Fruit fly (Drosophila melanogaster) whole organism, embryonic: ENCODE data around the gene Pebp1.

Source experiments
- Abd-B ChIP-seq: fragments of 200-800 bp; sonication (Bioruptor generic); optimal IDR thresholded peaks from 2 replicates; lab custom pipeline; 2018; ENCODE audit warnings: missing biosample characterization, mild to moderate bottlenecking, missing genetic modification characterization, moderate library complexity
- Aef1 ChIP-seq: fragments of 200-800 bp; sonication (Bioruptor generic); IDR thresholded peaks from 3 replicates; pipeline ENCODE4 v1.3.6; 2022; ENCODE audit warnings: missing biosample characterization, missing genetic modification characterization
- Antp ChIP-seq: fragments of 200-800 bp; sonication (Bioruptor generic); optimal IDR thresholded peaks from 3 replicates; lab custom pipeline; 2016; ENCODE audit warnings: missing biosample characterization, missing genetic modification characterization
- Awh ChIP-seq: fragments of 200-800 bp; sonication (Bioruptor generic); IDR thresholded peaks from 2 replicates; pipeline ENCODE4, ENCODE4 v1.3.6; 2022; ENCODE audit warnings: missing biosample characterization, missing genetic modification characterization
- Bdp1 ChIP-seq: fragments of 200-800 bp; sonication (Bioruptor generic); optimal IDR thresholded peaks from 3 replicates; lab custom pipeline; 2016; ENCODE audit warnings: missing biosample characterization, missing genetic modification characterization
- CG11456 ChIP-seq: fragments of 200-800 bp; sonication (Bioruptor generic); IDR thresholded peaks from 3 replicates; pipeline ENCODE4 v1.3.6; 2022; ENCODE audit warnings: missing biosample characterization, missing genetic modification characterization
- CG12299 ChIP-seq: fragments of 200-800 bp; sonication (Bioruptor generic); optimal IDR thresholded peaks from 2 replicates; lab custom pipeline; 2018; ENCODE audit warnings: missing biosample characterization, mild to moderate bottlenecking, missing genetic modification characterization
- CG12769 ChIP-seq: fragments of 200-800 bp; sonication (Bioruptor generic); optimal IDR thresholded peaks from 2 replicates; lab custom pipeline; 2019; ENCODE audit warnings: missing biosample characterization, mild to moderate bottlenecking, missing genetic modification characterization, moderate library complexity
- CG15269 ChIP-seq: fragments of 200-800 bp; sonication (Bioruptor generic); optimal IDR thresholded peaks from 2 replicates; lab custom pipeline; 2018; ENCODE audit warnings: missing biosample characterization, mild to moderate bottlenecking, missing genetic modification characterization, moderate library complexity
- CG16815 ChIP-seq: fragments of 200-800 bp; sonication (Bioruptor generic); optimal IDR thresholded peaks from 3 replicates; lab custom pipeline; 2017; ENCODE audit warnings: missing biosample characterization, mild to moderate bottlenecking, missing genetic modification characterization
- CG17912 ChIP-seq: fragments of 200-800 bp; sonication (Bioruptor generic); optimal IDR thresholded peaks from 2 replicates; lab custom pipeline; 2018; ENCODE audit warnings: missing biosample characterization, mild to moderate bottlenecking, missing genetic modification characterization
- CG18619 ChIP-seq: fragments of 200-800 bp; sonication (Bioruptor generic); optimal IDR thresholded peaks from 3 replicates; lab custom pipeline; 2017; ENCODE audit warnings: missing biosample characterization, mild to moderate bottlenecking, missing genetic modification characterization
- CG2875 ChIP-seq: fragments of 200-800 bp; sonication (Bioruptor generic); optimal IDR thresholded peaks from 2 replicates; lab custom pipeline; 2017; ENCODE audit warnings: missing biosample characterization, mild to moderate bottlenecking, missing genetic modification characterization, missing genetic modification reagents
- CG30020 ChIP-seq: fragments of 200-800 bp; optimal IDR thresholded peaks from 2 replicates; lab custom pipeline; 2019; ENCODE audit warnings: missing biosample characterization, mild to moderate bottlenecking, missing genetic modification characterization, moderate library complexity
- CG30431 ChIP-seq: fragments of 200-800 bp; sonication (Bioruptor generic); optimal IDR thresholded peaks from 2 replicates; lab custom pipeline; 2017; ENCODE audit warnings: missing biosample characterization, missing genetic modification characterization
- CG32772 ChIP-seq: fragments of 200-800 bp; sonication (Bioruptor generic); IDR thresholded peaks from 2 replicates; pipeline ENCODE4 v1.3.6; 2022; ENCODE audit warnings: missing biosample characterization, missing genetic modification characterization
- CG4328 ChIP-seq: fragments of 200-800 bp; sonication (Bioruptor generic); optimal IDR thresholded peaks from 3 replicates; lab custom pipeline; 2017; ENCODE audit warnings: missing biosample characterization, missing genetic modification reagents, missing genetic modification characterization
- Hr78 ChIP-seq, 2 experiments: fragments of 200-800 bp in 1 of 2; fragments of >200 bp in 1 of 2; sonication (Bioruptor generic) in 1 of 2; optimal IDR thresholded peaks; 2 replicates each; lab custom pipeline; 2017 to 2019; ENCODE audit warnings: missing biosample characterization in 2 of 2, missing genetic modification characterization in 2 of 2, mild to moderate bottlenecking in 1 of 2, moderate library complexity in 1 of 2
- MBD-R2 ChIP-seq: fragments of 200-800 bp; sonication (Bioruptor generic); IDR thresholded peaks from 2 replicates; pipeline ENCODE4 v1.3.6; 2022; ENCODE audit warnings: missing biosample characterization, missing genetic modification characterization
- Oaz ChIP-seq: fragments of 200-800 bp; sonication (Bioruptor generic); IDR thresholded peaks from 2 replicates; pipeline ENCODE4 v1.3.6; 2022; ENCODE audit warnings: missing biosample characterization, missing genetic modification characterization
- Pdp1 ChIP-seq, 2 experiments: fragments of 200-800 bp; sonication (Bioruptor generic); optimal IDR thresholded peaks; 3 replicates each; lab custom pipeline; 2016; ENCODE audit warnings: missing biosample characterization in 2 of 2, missing genetic modification characterization in 2 of 2, mild to moderate bottlenecking in 1 of 2, moderate library complexity in 1 of 2
- Six4 ChIP-seq: fragments of 200-800 bp; sonication (Bioruptor generic); optimal IDR thresholded peaks from 2 replicates; lab custom pipeline; 2016; ENCODE audit warnings: missing biosample characterization, missing genetic modification characterization
- abd-A ChIP-seq: fragments of 200-800 bp; sonication (Bioruptor generic); optimal IDR thresholded peaks from 3 replicates; lab custom pipeline; 2019; ENCODE audit warnings: missing biosample characterization, mild to moderate bottlenecking, missing genetic modification characterization, moderate library complexity
- amos ChIP-seq: fragments of 200-800 bp; sonication (Bioruptor generic); IDR thresholded peaks from 2 replicates; pipeline ENCODE4 v1.3.6; 2022; ENCODE audit warnings: missing biosample characterization, missing genetic modification characterization; ENCODE audit not compliant: partially characterized antibody
- chif ChIP-seq, 2 experiments: fragments of 200-800 bp; sonication (Bioruptor generic); optimal IDR thresholded peaks; 3 replicates each; lab custom pipeline; 2016; ENCODE audit warnings: missing biosample characterization in 2 of 2, missing genetic modification characterization in 2 of 2
- chinmo ChIP-seq: fragments of 200-800 bp; sonication (Bioruptor generic); IDR thresholded peaks from 4 replicates; pipeline ENCODE4 v1.3.6; 2022; ENCODE audit warnings: missing biosample characterization, missing genetic modification characterization; ENCODE audit not compliant: partially characterized antibody
- chn ChIP-seq: fragments of 200-800 bp; sonication (Bioruptor generic); optimal IDR thresholded peaks from 2 replicates; lab custom pipeline; 2016; ENCODE audit warnings: missing biosample characterization, missing genetic modification characterization
- emc ChIP-seq: fragments of 200-800 bp; sonication (Bioruptor generic); optimal IDR thresholded peaks from 2 replicates; lab custom pipeline; 2016; ENCODE audit warnings: missing biosample characterization, missing genetic modification characterization
- en ChIP-seq: fragments of 200-800 bp; sonication (Bioruptor generic); optimal IDR thresholded peaks from 2 replicates; lab custom pipeline; 2016; ENCODE audit warnings: missing biosample characterization, missing genetic modification characterization
- fd3F ChIP-seq: fragments of 200-800 bp; sonication (Bioruptor generic); optimal IDR thresholded peaks from 2 replicates; lab custom pipeline; 2018; ENCODE audit warnings: missing biosample characterization, mild to moderate bottlenecking, missing genetic modification characterization, moderate library complexity
- gcm2 ChIP-seq: fragments of 200-800 bp; sonication (Bioruptor generic); optimal IDR thresholded peaks from 2 replicates; lab custom pipeline; 2016; ENCODE audit warnings: missing biosample characterization, missing genetic modification characterization
- grn ChIP-seq: fragments of 200-800 bp; sonication (Bioruptor generic); optimal IDR thresholded peaks from 3 replicates; lab custom pipeline; 2017; ENCODE audit warnings: missing biosample characterization, missing genetic modification characterization
- gsb-n ChIP-seq: fragments of 200-800 bp; sonication (Bioruptor generic); optimal IDR thresholded peaks from 3 replicates; lab custom pipeline; 2018; ENCODE audit warnings: missing biosample characterization, mild to moderate bottlenecking, missing genetic modification characterization
- kni ChIP-seq: fragments of 200-800 bp; sonication (Bioruptor generic); optimal IDR thresholded peaks from 3 replicates; lab custom pipeline; 2017; ENCODE audit warnings: mild to moderate bottlenecking, missing biosample characterization, missing genetic modification reagents, missing genetic modification characterization
- oc ChIP-seq: fragments of 200-800 bp; sonication (Bioruptor generic); optimal IDR thresholded peaks from 2 replicates; lab custom pipeline; 2018; ENCODE audit warnings: missing biosample characterization, mild to moderate bottlenecking, missing genetic modification characterization, moderate library complexity
- p53 ChIP-seq: fragments of 200-800 bp; sonication (Bioruptor generic); optimal IDR thresholded peaks from 2 replicates; lab custom pipeline; 2016; ENCODE audit warnings: missing biosample characterization, missing genetic modification characterization
- sd ChIP-seq: fragments of 200-800 bp; sonication (Bioruptor generic); optimal IDR thresholded peaks from 3 replicates; lab custom pipeline; 2018; ENCODE audit warnings: missing biosample characterization, mild to moderate bottlenecking, missing genetic modification characterization, moderate library complexity
- sens-2 ChIP-seq: fragments of 200-800 bp; sonication (Bioruptor generic); IDR thresholded peaks from 2 replicates; pipeline ENCODE4 v1.3.6; 2022; ENCODE audit warnings: missing biosample characterization, missing genetic modification characterization
- sr ChIP-seq: fragments of 200-800 bp; sonication (Bioruptor generic); IDR thresholded peaks from 3 replicates; pipeline ENCODE4 v1.3.6; 2022; ENCODE audit warnings: missing biosample characterization, missing genetic modification characterization
- sug ChIP-seq: fragments of 200-800 bp; optimal IDR thresholded peaks from 2 replicates; lab custom pipeline; 2019; ENCODE audit warnings: missing biosample characterization, mild to moderate bottlenecking, missing genetic modification characterization, moderate library complexity
- tx ChIP-seq: fragments of 200-800 bp; sonication (Bioruptor generic); optimal IDR thresholded peaks from 2 replicates; lab custom pipeline; 2016; ENCODE audit warnings: missing biosample characterization, missing genetic modification characterization
- vfl ChIP-seq: fragments of 200-800 bp; sonication (Bioruptor generic); optimal IDR thresholded peaks from 2 replicates; lab custom pipeline; 2016; ENCODE audit warnings: missing biosample characterization, missing genetic modification characterization
- vvl ChIP-seq: fragments of 200-800 bp; sonication (Bioruptor generic); IDR thresholded peaks from 2 replicates; pipeline ENCODE4 v1.3.6; 2022; ENCODE audit warnings: missing biosample characterization, missing genetic modification characterization

The Pebp1 gene

DNA sequence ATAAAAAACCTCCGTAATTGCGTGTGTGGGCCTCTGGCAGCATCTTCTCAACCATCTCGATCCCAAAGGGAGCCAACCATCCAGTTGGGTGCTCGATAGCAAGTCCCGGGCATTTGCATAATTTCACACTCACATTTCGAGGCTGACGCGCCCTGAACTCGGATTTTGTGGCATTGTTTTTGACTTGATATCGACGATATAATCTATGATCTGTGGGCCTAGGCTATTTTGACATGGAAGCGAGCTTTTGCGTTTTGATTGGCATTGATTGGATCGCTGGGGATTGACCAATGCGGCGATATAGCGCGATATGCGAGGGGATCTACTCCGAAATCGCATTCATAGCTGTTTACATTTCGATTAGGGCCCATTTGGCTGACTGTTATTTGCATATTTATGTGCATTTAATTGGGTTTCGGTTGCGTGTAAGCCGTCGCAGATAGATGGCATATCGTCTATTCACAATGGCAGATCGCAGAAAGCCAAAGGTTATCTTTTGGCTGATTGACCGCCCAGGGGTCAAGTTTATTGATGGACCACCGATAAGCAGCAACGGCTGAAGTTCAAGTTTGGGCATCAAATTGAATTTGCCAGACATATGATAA is 33.5 kb upstream of the Pebp1 start:
- TF ChIP-seq vfl (GFP tag; lab: Kevin White, UChicago) = no peak
- no peak for TF ChIP-seq MBD-R2 (GFP tag; lab: Robert Waterston, UW)
- no peak for TF ChIP-seq gcm2 (GFP tag; lab: Kevin White, UChicago)
- no peak for TF ChIP-seq sens-2 (GFP tag; lab: Robert Waterston, UW)
- no peak for TF ChIP-seq fd3F
- TF ChIP-seq gsb-n = no peak
- TF ChIP-seq CG18619 (GFP tag; lab: Kevin White, UChicago) = no peak
- TF ChIP-seq grn (GFP tag; lab: Kevin White, UChicago) = peak; percentile 79
- TF ChIP-seq CG11456 (GFP tag; lab: Robert Waterston, UW) = no peak
- TF ChIP-seq Hr78 (GFP tag; optimal IDR thresholded peaks at IDR 0.05; lab: Kevin White, UChicago) = peak in 1 of 2 experiments; percentile 82
- no peak for TF ChIP-seq chinmo (GFP tag; lab: Robert Waterston, UW)
- no peak for TF ChIP-seq kni (GFP tag; lab: Kevin White, UChicago)
- no peak for TF ChIP-seq Bdp1 (GFP tag; lab: Kevin White, UChicago)
- no peak for TF ChIP-seq Six4 (GFP tag; lab: Kevin White, UChicago)
- 0 out of 3 replicates have a peak, but pooled peaks have one; percentile 2 for TF ChIP-seq sr (GFP tag; lab: Robert Waterston, UW)
- TF ChIP-seq chn (GFP tag; lab: Kevin White, UChicago) = no peak
- no peak for TF ChIP-seq Oaz (GFP tag; lab: Robert Waterston, UW)
- TF ChIP-seq Antp (GFP tag; lab: Kevin White, UChicago) = no peak
- no peak for TF ChIP-seq amos
- no peak for TF ChIP-seq Aef1 (GFP tag; lab: Robert Waterston, UW)
- TF ChIP-seq CG30020 (tag; lab: Kevin White, UChicago) = no peak
- TF ChIP-seq CG4328 (GFP tag; lab: Kevin White, UChicago) = no peak
- peak; percentile 31 for TF ChIP-seq sd
- TF ChIP-seq CG17912 (GFP tag; lab: Kevin White, UChicago) = no peak
- TF ChIP-seq CG32772 (GFP tag; lab: Robert Waterston, UW) = no peak
- peak; percentile 70 for TF ChIP-seq Awh
- peak; percentile 77 for TF ChIP-seq CG15269 (tag; lab: Kevin White, UChicago)
- peak; percentile 96 for TF ChIP-seq abd-A
- no peak for TF ChIP-seq emc (GFP tag; lab: Kevin White, UChicago)
- no peak for TF ChIP-seq tx (GFP tag; lab: Kevin White, UChicago)
- no peak for TF ChIP-seq en
- no peak for TF ChIP-seq chif (GFP tag; optimal IDR thresholded peaks at IDR 0.05; lab: Kevin White, UChicago)
- TF ChIP-seq vvl (GFP tag; lab: Robert Waterston, UW) = peak; percentile 62; the same call in 1 of the 2 replicates
- TF ChIP-seq CG2875 (GFP tag; lab: Kevin White, UChicago) = no peak
- no peak for TF ChIP-seq sug
- peak; percentile 79 for TF ChIP-seq oc
- TF ChIP-seq Pdp1 (GFP tag; optimal IDR thresholded peaks at IDR 0.05; lab: Kevin White, UChicago) = peak in 1 of 2 experiments; percentile 9
- no peak for TF ChIP-seq p53 (GFP tag; lab: Kevin White, UChicago)
- no peak for TF ChIP-seq CG30431 (GFP tag; lab: Kevin White, UChicago)
- TF ChIP-seq Abd-B = no peak
- TF ChIP-seq CG12769 (tag; lab: Kevin White, UChicago) = peak; percentile 88
- no peak for TF ChIP-seq CG16815 (GFP tag; lab: Kevin White, UChicago)
- no peak for TF ChIP-seq CG12299 (tag; lab: Kevin White, UChicago)
